Fruit fly (Drosophila melanogaster) whole organism, prepupa: ENCODE results near the gene CG4820.

Experiments
- Blimp-1 ChIP-seq: fragments of 200-800 bp; sonication (Bioruptor generic); optimal IDR thresholded peaks from 3 replicates; lab custom pipeline; 2017; ENCODE audit warnings: missing biosample characterization, missing genetic modification characterization, mild to moderate bottlenecking, moderate library complexity, missing genetic modification reagents
- CG11294 ChIP-seq: fragments of 200-800 bp; sonication (Bioruptor generic); IDR thresholded peaks from 2 replicates; pipeline ENCODE4 v1.3.6; 2022; ENCODE audit warnings: missing biosample characterization, missing genetic modification characterization
- CG11762 ChIP-seq: fragments of 200-800 bp; sonication (Bioruptor generic); optimal IDR thresholded peaks from 3 replicates; lab custom pipeline; 2016; ENCODE audit warnings: missing biosample characterization, missing genetic modification characterization; ENCODE audit not compliant: insufficient read depth
- CG1621 ChIP-seq: fragments of 200-800 bp; sonication (Bioruptor generic); optimal IDR thresholded peaks from 3 replicates; lab custom pipeline; 2018; ENCODE audit warnings: missing biosample characterization, mild to moderate bottlenecking, missing genetic modification characterization
- CG3032 ChIP-seq: fragments of 200-800 bp; optimal IDR thresholded peaks from 2 replicates; lab custom pipeline; 2019; ENCODE audit warnings: missing biosample characterization, mild to moderate bottlenecking, missing genetic modification characterization, moderate library complexity
- CG31627 ChIP-seq: fragments of 200-800 bp; sonication (Bioruptor generic); optimal IDR thresholded peaks from 3 replicates; lab custom pipeline; 2016; ENCODE audit warnings: missing biosample characterization, missing genetic modification characterization
- CG32006 ChIP-seq: fragments of 200-800 bp; sonication (Bioruptor generic); optimal IDR thresholded peaks from 3 replicates; lab custom pipeline; 2017; ENCODE audit warnings: missing biosample characterization, mild to moderate bottlenecking, missing genetic modification characterization
- CG34406 ChIP-seq: fragments of 200-800 bp; sonication (Bioruptor generic); optimal IDR thresholded peaks from 3 replicates; lab custom pipeline; 2016; ENCODE audit warnings: missing biosample characterization, missing genetic modification characterization
- CG3919 ChIP-seq: fragments of 200-800 bp; sonication (Bioruptor generic); optimal IDR thresholded peaks from 3 replicates; lab custom pipeline; 2016; ENCODE audit warnings: missing biosample characterization, missing genetic modification characterization
- CG4318 ChIP-seq: fragments of 200-800 bp; sonication (Bioruptor generic); optimal IDR thresholded peaks from 3 replicates; lab custom pipeline; 2017; ENCODE audit warnings: missing biosample characterization, mild to moderate bottlenecking, missing genetic modification characterization
- CG6163 ChIP-seq: fragments of 200-800 bp; sonication (Bioruptor generic); IDR thresholded peaks from 3 replicates; pipeline ENCODE4 v1.3.6; 2022; ENCODE audit warnings: missing biosample characterization, missing genetic modification characterization
- CG6808 ChIP-seq: fragments of 200-800 bp; sonication (Bioruptor generic); optimal IDR thresholded peaks from 3 replicates; lab custom pipeline; 2017; ENCODE audit warnings: missing biosample characterization, missing genetic modification characterization, mild to moderate bottlenecking, moderate library complexity, missing genetic modification reagents
- CG7368 ChIP-seq: fragments of 200-800 bp; sonication (Bioruptor generic); optimal IDR thresholded peaks from 3 replicates; lab custom pipeline; 2016; ENCODE audit warnings: missing biosample characterization, missing genetic modification characterization
- CG8632 ChIP-seq: fragments of 200-800 bp; sonication (Bioruptor generic); optimal IDR thresholded peaks from 3 replicates; lab custom pipeline; 2016; ENCODE audit warnings: missing biosample characterization, missing genetic modification characterization
- Eip78C ChIP-seq: fragments of 200-800 bp; sonication (Bioruptor generic); peaks from one replicate; lab custom pipeline; 2016; ENCODE audit warnings: missing biosample characterization, missing genetic modification characterization
- Eip93F ChIP-seq: fragments of 200-800 bp; sonication (Bioruptor generic); optimal IDR thresholded peaks from 2 replicates; lab custom pipeline; 2016; ENCODE audit warnings: missing biosample characterization, mild to moderate bottlenecking, missing genetic modification characterization
- Ets21C ChIP-seq: fragments of 200-800 bp; sonication (Bioruptor generic); optimal IDR thresholded peaks from 3 replicates; lab custom pipeline; 2016; ENCODE audit warnings: missing biosample characterization, missing genetic modification characterization
- Ets96B ChIP-seq: fragments of 200-800 bp; optimal IDR thresholded peaks from 2 replicates; lab custom pipeline; 2019; ENCODE audit warnings: missing biosample characterization, mild to moderate bottlenecking, missing genetic modification characterization, moderate library complexity
- OdsH ChIP-seq: fragments of 200-800 bp; sonication (Bioruptor generic); optimal IDR thresholded peaks from 3 replicates; lab custom pipeline; 2016; ENCODE audit warnings: missing biosample characterization, missing genetic modification characterization
- Sox14 ChIP-seq: fragments of 200-800 bp; sonication (Bioruptor generic); optimal IDR thresholded peaks from 3 replicates; lab custom pipeline; 2016; ENCODE audit warnings: missing biosample characterization, missing genetic modification characterization
- Sox15 ChIP-seq: fragments of 200-800 bp; sonication (Bioruptor generic); optimal IDR thresholded peaks from 3 replicates; lab custom pipeline; 2016; ENCODE audit warnings: missing biosample characterization, missing genetic modification characterization
- achi ChIP-seq: fragments of 200-800 bp; sonication (Bioruptor generic); optimal IDR thresholded peaks from 3 replicates; lab custom pipeline; 2016; ENCODE audit warnings: missing biosample characterization, missing genetic modification characterization
- cyc ChIP-seq: fragments of 200-800 bp; sonication (Bioruptor generic); optimal IDR thresholded peaks from 3 replicates; lab custom pipeline; 2016; ENCODE audit warnings: missing biosample characterization, missing genetic modification characterization
- dac ChIP-seq: fragments of 200-800 bp; sonication (Bioruptor generic); optimal IDR thresholded peaks from 2 replicates; lab custom pipeline; 2017; ENCODE audit warnings: missing biosample characterization, mild to moderate bottlenecking, missing genetic modification characterization
- esn ChIP-seq: fragments of 200-800 bp; sonication (Bioruptor generic); optimal IDR thresholded peaks from 2 replicates; lab custom pipeline; 2016; ENCODE audit warnings: missing biosample characterization, mild to moderate bottlenecking, missing genetic modification characterization, moderate library complexity
- fd59A ChIP-seq: fragments of 200-800 bp; sonication (Bioruptor generic); optimal IDR thresholded peaks from 2 replicates; lab custom pipeline; 2017; ENCODE audit warnings: missing biosample characterization, mild to moderate bottlenecking, missing genetic modification characterization, missing genetic modification reagents
- fd85E ChIP-seq: fragments of 200-800 bp; sonication (Bioruptor generic); optimal IDR thresholded peaks from 3 replicates; lab custom pipeline; 2016; ENCODE audit warnings: missing biosample characterization, missing genetic modification characterization
- spab ChIP-seq: fragments of 200-800 bp; sonication (Bioruptor generic); optimal IDR thresholded peaks from 2 replicates; lab custom pipeline; 2017; ENCODE audit warnings: missing biosample characterization, mild to moderate bottlenecking, missing genetic modification characterization, missing genetic modification reagents
- svp ChIP-seq: fragments of 200-800 bp; sonication (Bioruptor generic); peaks from one replicate; lab custom pipeline; 2016; ENCODE audit warnings: missing biosample characterization, missing genetic modification characterization
- vri ChIP-seq: fragments of 200-800 bp; sonication (Bioruptor generic); optimal IDR thresholded peaks from 3 replicates; lab custom pipeline; 2016; ENCODE audit warnings: missing biosample characterization, mild to moderate bottlenecking, missing genetic modification characterization

CG4820 gene

DNA sequence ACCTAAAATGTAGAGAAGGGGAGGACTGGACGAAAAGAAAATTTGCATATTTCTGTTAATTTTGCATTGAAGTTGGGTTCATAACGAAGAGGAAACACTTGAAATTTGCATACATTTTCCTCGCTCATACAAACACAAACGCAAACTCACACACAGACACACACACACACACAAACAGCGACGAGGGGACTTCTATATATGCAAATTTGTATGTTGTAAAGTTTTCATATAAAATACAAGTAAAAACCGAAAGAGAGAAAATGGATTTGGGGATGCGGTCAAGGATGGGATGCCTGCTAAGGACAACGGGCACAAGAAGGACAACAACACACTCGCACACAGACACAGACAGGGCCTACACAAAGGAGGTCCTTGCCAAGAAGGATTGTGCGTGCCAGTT is 41.2 kb downstream of the CG4820 start:
- no peak for TF ChIP-seq Blimp-1
- no peak for TF ChIP-seq Ets96B (tag; lab: Kevin White, UChicago)
- no peak for TF ChIP-seq CG1621
- no peak for TF ChIP-seq fd59A (GFP tag; lab: Kevin White, UChicago)

- TF ChIP-seq Sox14 (GFP tag; lab: Kevin White, UChicago) (no peak), fd85E (GFP tag; lab: Kevin White, UChicago) (no peak), Eip93F (no peak), Ets21C (GFP tag; lab: Kevin White, UChicago) (no peak), fd59A (GFP tag; lab: Kevin White, UChicago) (no peak), vri (no peak), CG1621 (no peak), CG11762 (GFP tag; lab: Kevin White, UChicago) (no peak), svp (no peak), dac (GFP tag; lab: Kevin White, UChicago) (no peak), Blimp-1 (no peak), CG32006 (GFP tag; lab: Kevin White, UChicago) (no peak), esn (GFP tag; lab: Kevin White, UChicago) (no peak), achi (GFP tag; lab: Kevin White, UChicago) (no peak), Eip78C (no peak), Sox15 (GFP tag; lab: Kevin White, UChicago) (no peak)
- TF ChIP-seq, all 60 proteins: peak for 0
These were observed 44.7 kb downstream of the CG4820 start for dm6 chr3R:11260966-11261530.

DNA sequence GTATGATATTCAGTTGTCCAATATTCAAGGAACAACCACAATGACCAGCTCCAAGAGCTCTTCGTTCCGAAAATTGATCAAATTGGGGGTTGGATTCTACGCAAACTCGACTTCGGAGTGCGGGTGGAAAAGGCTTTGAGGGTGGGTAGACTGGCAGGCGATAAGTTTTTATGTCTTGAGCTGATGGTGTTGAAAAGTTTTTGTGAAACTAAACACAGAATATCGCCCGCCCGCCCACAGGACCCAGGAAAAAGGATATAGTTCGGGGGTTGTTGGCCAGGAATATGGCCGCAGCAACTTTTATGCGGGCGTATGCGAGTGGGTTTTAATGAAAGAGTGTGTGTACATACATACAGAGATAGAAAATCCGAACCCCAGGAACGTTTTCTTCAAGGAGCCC is 47.2 kb downstream of the CG4820 start:
- TF ChIP-seq CG8632 (GFP tag; lab: Kevin White, UChicago), result no peak
- no peak for TF ChIP-seq OdsH (GFP tag; lab: Kevin White, UChicago)
- no peak for TF ChIP-seq CG11294 (GFP tag; lab: Robert Waterston, UW)
- TF ChIP-seq achi (GFP tag; lab: Kevin White, UChicago), result no peak
- TF ChIP-seq CG32006 (GFP tag; lab: Kevin White, UChicago), result no peak
- no peak for TF ChIP-seq CG3919 (GFP tag; lab: Kevin White, UChicago)
- no peak for TF ChIP-seq CG31627
- TF ChIP-seq cyc (GFP tag; lab: Kevin White, UChicago), result no peak
- TF ChIP-seq spab (GFP tag; lab: Kevin White, UChicago), result no peak
- no peak for TF ChIP-seq CG11762 (GFP tag; lab: Kevin White, UChicago)
- no peak for TF ChIP-seq Eip78C
- no peak for TF ChIP-seq CG4318 (GFP tag; lab: Kevin White, UChicago)
- TF ChIP-seq Sox15 (GFP tag; lab: Kevin White, UChicago), result no peak
- no peak for TF ChIP-seq CG6808 (GFP tag; lab: Kevin White, UChicago)
- no peak for TF ChIP-seq CG6163 (GFP tag; lab: Robert Waterston, UW)
- no peak for TF ChIP-seq dac (GFP tag; lab: Kevin White, UChicago)
- TF ChIP-seq CG34406 (GFP tag; lab: Kevin White, UChicago), result no peak
- no peak for TF ChIP-seq CG7368
- no peak for TF ChIP-seq CG3032
- TF ChIP-seq fd85E (GFP tag; lab: Kevin White, UChicago), result no peak
